Worm (Caenorhabditis elegans): ENCODE measurements around the gene C03A3.2.

DNA sequence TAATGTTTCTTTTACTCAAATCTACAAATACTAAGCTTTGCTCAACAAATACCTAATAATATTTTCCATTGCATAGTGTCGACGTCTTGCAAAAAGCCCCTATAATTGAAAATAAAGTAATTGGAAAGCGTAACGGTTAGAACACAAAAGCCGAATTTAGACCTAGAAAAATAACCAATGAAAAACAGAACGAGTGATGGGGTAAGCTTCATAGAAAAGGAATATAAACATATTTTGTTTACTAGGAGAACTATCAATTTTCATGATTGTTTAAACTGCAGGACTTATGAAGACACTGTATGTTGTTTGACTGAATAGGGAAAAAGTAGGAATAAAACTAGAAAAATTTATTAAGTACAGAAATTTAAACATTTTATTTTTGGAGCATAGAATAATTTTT is 23.6 kb downstream of the C03A3.2 start, which contains the start of gene F38B2.3:
- TF ChIP-seq nhr-12 (tag; optimal IDR thresholded peaks at IDR 0.05) = no peak
- TF ChIP-seq unc-62 (GFP tag; optimal IDR thresholded peaks at IDR 0.05) = no peak
- TF ChIP-seq mdl-1 (tag; optimal IDR thresholded peaks at IDR 0.05) = no peak
- TF ChIP-seq R02D3.7 (tag; optimal IDR thresholded peaks at IDR 0.05) = no peak
- TF ChIP-seq ama-1 (optimal IDR thresholded peaks at IDR 0.05) = no peak
- no peak for TF ChIP-seq ztf-11 (tag; optimal IDR thresholded peaks at IDR 0.05)
- TF ChIP-seq lin-39 (tag; optimal IDR thresholded peaks at IDR 0.05) = no peak

Measured in whole organism, L2 larva.